Worm (Caenorhabditis elegans) whole organism, L3 larva: Measurements from ENCODE around the gene F20B6.5.

ENCODE experiments used
- R02D3.7 ChIP-seq: fragments of 150-350 bp; optimal IDR thresholded peaks from 2 replicates; lab custom pipeline; 2014; ENCODE audit warnings: missing biosample characterization, missing genetic modification characterization
- ZK546.5 ChIP-seq: sonication (generic microtip); optimal IDR thresholded peaks from 2 replicates; lab custom pipeline; 2017; ENCODE audit warnings: missing biosample characterization, missing genetic modification characterization
- aly-2 ChIP-seq: fragments of 150-350 bp; optimal IDR thresholded peaks from 2 replicates; lab custom pipeline; 2014; ENCODE audit warnings: missing biosample characterization, missing genetic modification characterization
- ama-1 ChIP-seq: fragments of 150-350 bp; optimal IDR thresholded peaks from 2 replicates; lab custom pipeline; 2018
- ceh-16 ChIP-seq: sonication (generic microtip); optimal IDR thresholded peaks from 2 replicates; lab custom pipeline; 2017; ENCODE audit warnings: missing biosample characterization, missing genetic modification characterization
- ceh-28 ChIP-seq: fragments of 150-350 bp; optimal IDR thresholded peaks from 2 replicates; lab custom pipeline; 2014; ENCODE audit warnings: missing biosample characterization, missing genetic modification reagents, missing genetic modification characterization
- ceh-82 ChIP-seq: fragments of 150-350 bp; optimal IDR thresholded peaks from 2 replicates; lab custom pipeline; 2014; ENCODE audit warnings: missing biosample characterization, missing genetic modification characterization
- ceh-9 ChIP-seq: sonication (generic microtip); optimal IDR thresholded peaks from 2 replicates; lab custom pipeline; 2018; ENCODE audit warnings: missing biosample characterization, missing genetic modification characterization
- daf-12 ChIP-seq: fragments of 150-350 bp; optimal IDR thresholded peaks from 2 replicates; lab custom pipeline; 2014; ENCODE audit warnings: missing biosample characterization, missing genetic modification reagents, missing genetic modification characterization
- egl-27 ChIP-seq: sonication (generic microtip); optimal IDR thresholded peaks from 4 replicates; lab custom pipeline; 2017; ENCODE audit warnings: missing biosample characterization, missing genetic modification reagents, missing genetic modification characterization
- egl-5 ChIP-seq: fragments of 150-350 bp; optimal IDR thresholded peaks from 2 replicates; lab custom pipeline; 2017; ENCODE audit warnings: missing biosample characterization, missing genetic modification reagents, missing genetic modification characterization, inconsistent platforms
- elt-1 ChIP-seq: fragments of 150-350 bp; optimal IDR thresholded peaks from 2 replicates; lab custom pipeline; 2014; ENCODE audit warnings: missing biosample characterization, missing genetic modification characterization
- elt-3 ChIP-seq, 3 experiments: fragments of 150-350 bp in 1 of 3; sonication (generic microtip) in 2 of 3; optimal IDR thresholded peaks; 2 replicates in 2 of 3; 4 replicates in 1 of 3; lab custom pipeline; 2014 to 2017; ENCODE audit warnings: missing biosample characterization in 3 of 3, missing genetic modification characterization in 3 of 3
- eor-1 ChIP-seq, 2 experiments: fragments of 150-350 bp; optimal IDR thresholded peaks; 2 replicates each; lab custom pipeline; 2014 to 2018; ENCODE audit warnings: missing biosample characterization in 2 of 2, missing genetic modification characterization in 2 of 2
- fkh-10 ChIP-seq: sonication (generic microtip); optimal IDR thresholded peaks from 2 replicates; lab custom pipeline; 2017; ENCODE audit warnings: missing biosample characterization, missing genetic modification reagents, missing genetic modification characterization
- jun-1 ChIP-seq: fragments of 150-350 bp; optimal IDR thresholded peaks from 2 replicates; lab custom pipeline; 2014; ENCODE audit warnings: missing biosample characterization, missing genetic modification reagents, missing genetic modification characterization
- lin-15B ChIP-seq: fragments of 150-350 bp; optimal IDR thresholded peaks from 2 replicates; lab custom pipeline; 2014; ENCODE audit warnings: missing biosample characterization, missing genetic modification characterization
- lin-39 ChIP-seq: fragments of 150-350 bp; optimal IDR thresholded peaks from 2 replicates; lab custom pipeline; 2018; ENCODE audit warnings: missing biosample characterization, missing genetic modification reagents, missing genetic modification characterization
- mml-1 ChIP-seq: fragments of 150-350 bp; sonication (generic microtip); optimal IDR thresholded peaks from 3 replicates; lab custom pipeline; 2014; ENCODE audit warnings: missing biosample characterization, missing genetic modification characterization
- nhr-11 ChIP-seq: fragments of 150-350 bp; optimal IDR thresholded peaks from 2 replicates; lab custom pipeline; 2014; ENCODE audit warnings: missing biosample characterization, missing genetic modification characterization
- nhr-12 ChIP-seq: fragments of 150-350 bp; optimal IDR thresholded peaks from 2 replicates; lab custom pipeline; 2014; ENCODE audit warnings: missing biosample characterization, missing genetic modification characterization
- nhr-23 ChIP-seq: fragments of 150-350 bp; optimal IDR thresholded peaks from 2 replicates; lab custom pipeline; 2014; ENCODE audit warnings: missing biosample characterization, missing genetic modification reagents, missing genetic modification characterization
- nhr-237 ChIP-seq: fragments of 150-350 bp; optimal IDR thresholded peaks from 2 replicates; lab custom pipeline; 2014; ENCODE audit warnings: missing biosample characterization, missing genetic modification characterization
- nhr-25 ChIP-seq: sonication (generic microtip); optimal IDR thresholded peaks from 2 replicates; lab custom pipeline; 2017; ENCODE audit warnings: missing biosample characterization, missing genetic modification characterization
- nhr-28 ChIP-seq: fragments of 150-350 bp; optimal IDR thresholded peaks from 2 replicates; lab custom pipeline; 2014; ENCODE audit warnings: missing biosample characterization, missing genetic modification characterization
- nhr-43 ChIP-seq: sonication (generic microtip); optimal IDR thresholded peaks from 2 replicates; lab custom pipeline; 2016; ENCODE audit warnings: mild to moderate bottlenecking, missing genetic modification characterization, missing compliant biosample characterization; ENCODE audit not compliant: poor library complexity, severe bottlenecking
- nhr-76 ChIP-seq: fragments of 150-350 bp; sonication (generic microtip); optimal IDR thresholded peaks from 5 replicates; lab custom pipeline; 2014; ENCODE audit warnings: missing biosample characterization, missing genetic modification characterization
- nhr-77 ChIP-seq: fragments of 150-350 bp; optimal IDR thresholded peaks from 2 replicates; lab custom pipeline; 2014; ENCODE audit warnings: missing biosample characterization, missing genetic modification characterization
- pha-4 ChIP-seq: fragments of 150-350 bp; optimal IDR thresholded peaks from 2 replicates; lab custom pipeline; 2014; ENCODE audit warnings: missing biosample characterization, missing genetic modification reagents, missing genetic modification characterization
- pqm-1 ChIP-seq: fragments of 150-350 bp; optimal IDR thresholded peaks from 2 replicates; lab custom pipeline; 2017; ENCODE audit warnings: missing biosample characterization, missing genetic modification characterization, inconsistent platforms
- sea-2 ChIP-seq: fragments of 150-350 bp; sonication (generic microtip); optimal IDR thresholded peaks from 4 replicates; lab custom pipeline; 2014; ENCODE audit warnings: missing biosample characterization, missing genetic modification reagents, missing genetic modification characterization
- skn-1 ChIP-seq: fragments of 150-350 bp; optimal IDR thresholded peaks from 2 replicates; lab custom pipeline; 2014; ENCODE audit warnings: missing biosample characterization, missing genetic modification characterization
- snpc-4 ChIP-seq: fragments of 150-350 bp; optimal IDR thresholded peaks from 2 replicates; lab custom pipeline; 2014; ENCODE audit warnings: missing biosample characterization, missing genetic modification characterization
- unc-39 ChIP-seq: sonication (generic microtip); optimal IDR thresholded peaks from 4 replicates; lab custom pipeline; 2017; ENCODE audit warnings: missing biosample characterization, missing genetic modification characterization
- unc-62 ChIP-seq: fragments of 150-350 bp; sonication (generic microtip); optimal IDR thresholded peaks from 4 replicates; lab custom pipeline; 2014; ENCODE audit warnings: missing biosample characterization, missing genetic modification reagents, missing genetic modification characterization
- zag-1 ChIP-seq: fragments of 150-350 bp; optimal IDR thresholded peaks from 2 replicates; lab custom pipeline; 2014; ENCODE audit warnings: missing biosample characterization, missing genetic modification characterization
- ztf-11 ChIP-seq: fragments of 150-350 bp; optimal IDR thresholded peaks from 2 replicates; lab custom pipeline; 2014; ENCODE audit warnings: missing biosample characterization, missing genetic modification characterization
- ztf-4 ChIP-seq: fragments of 150-350 bp; optimal IDR thresholded peaks from 2 replicates; lab custom pipeline; 2014; ENCODE audit warnings: missing biosample characterization, missing genetic modification characterization

Gene F20B6.5

DNA sequence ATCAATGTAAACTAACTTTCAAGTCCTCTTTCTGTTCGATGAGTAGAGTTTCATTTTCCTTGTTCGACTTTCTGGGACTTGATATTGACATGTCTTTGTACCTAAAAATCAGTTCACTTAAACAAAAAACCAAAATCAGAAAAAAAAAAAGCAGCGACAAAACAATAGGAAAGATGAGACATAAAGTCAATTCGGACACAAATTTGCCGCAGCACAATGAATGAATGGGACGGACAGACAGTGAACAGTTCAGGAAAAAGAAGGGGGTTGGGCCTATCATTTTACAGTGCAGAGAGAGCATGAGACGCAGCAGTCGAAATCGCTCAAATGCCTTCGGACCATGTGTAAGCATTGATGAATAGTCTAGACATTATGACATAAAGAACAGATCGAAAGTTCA is 13.1 kb downstream of the F20B6.5 start, which contains the start of gene mrp-6:
TSS of gene mrp-6 (minus strand) at position 101 of the 400 bp plus-strand sequence.
- TF ChIP-seq zag-1 (tag; lab: Kevin White, UChicago) (no peak), nhr-12 (tag; lab: Kevin White, UChicago) (no peak), ztf-4 (tag; lab: Kevin White, UChicago) (no peak), ceh-9 (tag; lab: Kevin White, UChicago) (no peak), nhr-23 (tag; lab: Kevin White, UChicago) (no peak), fkh-10 (GFP tag; lab: Kevin White, UChicago) (no peak), ceh-16 (tag; lab: Kevin White, UChicago) (no peak), nhr-76 (no peak), jun-1 (tag; lab: Kevin White, UChicago) (no peak), nhr-28 (tag; lab: Kevin White, UChicago) (no peak), lin-15B (tag; lab: Kevin White, UChicago) (no peak), aly-2 (no peak), ztf-11 (tag; lab: Kevin White, UChicago) (no peak), mml-1 (tag; lab: Kevin White, UChicago) (no peak), unc-39 (no peak), eor-1 (tag; optimal IDR thresholded peaks at IDR 0.05; lab: Kevin White, UChicago) (no peak), nhr-43 (tag; lab: Kevin White, UChicago) (no peak)

- TF ChIP-seq unc-39, result no peak
- no peak for TF ChIP-seq R02D3.7 (tag; lab: Kevin White, UChicago)
- no peak for TF ChIP-seq skn-1 (tag; lab: Kevin White, UChicago)
- no peak for TF ChIP-seq nhr-12 (tag; lab: Kevin White, UChicago)
- no peak for TF ChIP-seq jun-1 (tag; lab: Kevin White, UChicago)
- TF ChIP-seq pha-4 (tag; lab: Kevin White, UChicago), result no peak
- no peak for TF ChIP-seq nhr-25 (tag; lab: Kevin White, UChicago)
- TF ChIP-seq egl-5 (tag; lab: Kevin White, UChicago), result no peak
- no peak for TF ChIP-seq egl-27
- no peak for TF ChIP-seq ceh-82
- no peak for TF ChIP-seq mml-1 (tag; lab: Kevin White, UChicago)
- no peak for TF ChIP-seq elt-1
- no peak for TF ChIP-seq ama-1
- TF ChIP-seq nhr-43 (tag; lab: Kevin White, UChicago), result no peak
- TF ChIP-seq sea-2 (GFP tag; lab: Kevin White, UChicago), result no peak
- no peak for TF ChIP-seq daf-12 (tag; lab: Kevin White, UChicago)
These were observed 22.3 kb downstream of the F20B6.5 start, which contains the start of gene ZK470.6 for ce11 chrX:4177394-4177793. Gene ZK470.6 (minus strand): TSS chrX:4177494.

DNA sequence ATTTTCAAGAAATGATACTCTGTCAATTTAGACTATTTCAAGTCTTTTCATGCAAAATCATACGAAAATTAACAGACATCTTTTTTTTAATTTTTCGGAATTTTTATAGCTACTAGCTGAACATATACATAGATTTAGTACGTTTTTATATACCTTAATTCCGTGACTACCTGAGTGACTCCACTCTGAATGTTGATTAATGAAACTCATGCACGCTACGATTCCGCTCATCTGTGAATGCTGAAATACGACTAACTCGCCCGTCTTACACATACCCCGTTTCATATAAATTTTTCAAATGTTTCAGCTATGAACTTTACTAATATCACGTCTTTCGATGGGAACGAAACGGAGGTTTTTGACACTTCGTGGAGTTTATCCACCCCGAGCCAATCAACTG is 32.6 kb downstream of the F20B6.5 start, which contains the start of gene ZK470.14:
TSS of gene ZK470.14 (plus strand) at position 301 of the 400 bp plus-strand sequence.
- TF ChIP-seq snpc-4 (no peak), ceh-28 (tag; lab: Kevin White, UChicago) (no peak), mml-1 (tag; lab: Kevin White, UChicago) (no peak)

DNA sequence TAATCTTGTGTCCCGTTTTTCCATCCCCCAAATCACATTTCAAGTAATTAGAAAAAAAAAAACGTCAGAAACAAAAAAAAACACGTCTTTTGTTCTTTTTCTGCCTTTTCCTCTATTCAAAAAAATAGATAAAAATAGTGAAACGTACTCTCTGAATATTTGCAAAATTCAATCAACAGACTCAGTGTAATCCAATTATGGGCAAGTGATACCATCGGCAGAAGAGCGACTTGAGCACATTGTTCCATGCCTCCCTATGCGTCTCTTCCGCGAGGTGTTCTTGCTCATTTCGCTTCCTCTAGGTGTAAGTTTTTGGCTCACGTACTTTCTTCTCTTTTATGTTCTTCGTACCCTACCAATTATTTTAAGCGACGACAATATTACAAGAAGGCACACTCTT is 36.3 kb downstream of the F20B6.5 start, which contains the start of gene ZK470.1:
TSS of gene ZK470.1 (plus strand) at position 301 of the 400 bp plus-strand sequence.
- TF ChIP-seq ztf-11 (tag; lab: Kevin White, UChicago) (no peak), nhr-11 (tag; lab: Kevin White, UChicago) (no peak), lin-39 (tag; lab: Kevin White, UChicago) (no peak), zag-1 (tag; lab: Kevin White, UChicago) (no peak), elt-3 (tag; optimal IDR thresholded peaks at IDR 0.05; lab: Kevin White, UChicago) (no peak), ama-1 (no peak), lin-15B (tag; lab: Kevin White, UChicago) (no peak), unc-39 (no peak), aly-2 (no peak), elt-1 (no peak), fkh-10 (GFP tag; lab: Kevin White, UChicago) (no peak), ceh-82 (no peak), sea-2 (GFP tag; lab: Kevin White, UChicago) (no peak), unc-62 (no peak)

- TF ChIP-seq egl-5 (tag; lab: Kevin White, UChicago) (no peak), unc-39 (no peak), nhr-25 (tag; lab: Kevin White, UChicago) (no peak), mml-1 (tag; lab: Kevin White, UChicago) (no peak), ceh-28 (tag; lab: Kevin White, UChicago) (no peak), ZK546.5 (tag; lab: Kevin White, UChicago) (no peak), nhr-43 (tag; lab: Kevin White, UChicago) (no peak), nhr-237 (tag; lab: Kevin White, UChicago) (no peak), nhr-77 (tag; lab: Kevin White, UChicago) (no peak), jun-1 (tag; lab: Kevin White, UChicago) (no peak), daf-12 (tag; lab: Kevin White, UChicago) (no peak), lin-15B (tag; lab: Kevin White, UChicago) (no peak), ztf-11 (tag; lab: Kevin White, UChicago) (no peak), aly-2 (no peak), snpc-4 (no peak), pqm-1 (tag; lab: Kevin White, UChicago) (no peak)
These were observed 37.8 kb downstream of the F20B6.5 start for ce11 chrX:4161938-4162337.
